Fruit fly (Drosophila melanogaster) whole organism, adult: ENCODE measurements around the gene CG10570.

Source experiments
- CG11617 ChIP-seq: fragments of 200-800 bp; sonication (Bioruptor generic); optimal IDR thresholded peaks from 2 replicates; lab custom pipeline; 2017; ENCODE audit warnings: mild to moderate bottlenecking, missing biosample characterization, missing genetic modification reagents, missing genetic modification characterization
- CG12768 ChIP-seq: fragments of 200-800 bp; sonication (Bioruptor generic); optimal IDR thresholded peaks from 2 replicates; lab custom pipeline; 2017; ENCODE audit warnings: missing biosample characterization, missing genetic modification characterization, mild to moderate bottlenecking, moderate library complexity, missing genetic modification reagents
- CG14711 ChIP-seq: fragments of 200-800 bp; sonication (Bioruptor generic); optimal IDR thresholded peaks from 2 replicates; lab custom pipeline; 2018; ENCODE audit warnings: missing biosample characterization, mild to moderate bottlenecking, missing genetic modification characterization, moderate library complexity
- CG1620 ChIP-seq: fragments of 200-800 bp; sonication (Bioruptor generic); optimal IDR thresholded peaks from 2 replicates; lab custom pipeline; 2016; ENCODE audit warnings: missing biosample characterization, missing genetic modification characterization
- CG33017 ChIP-seq: fragments of 200-800 bp; sonication (Bioruptor generic); optimal IDR thresholded peaks from 2 replicates; lab custom pipeline; 2018; ENCODE audit warnings: missing biosample characterization, mild to moderate bottlenecking, missing genetic modification characterization, moderate library complexity
- CG5204 ChIP-seq: fragments of 200-800 bp; sonication (Bioruptor generic); optimal IDR thresholded peaks from 2 replicates; lab custom pipeline; 2016; ENCODE audit warnings: missing biosample characterization, missing genetic modification characterization
- CG7045 ChIP-seq: fragments of 200-800 bp; sonication (Bioruptor generic); optimal IDR thresholded peaks from 2 replicates; lab custom pipeline; 2017; ENCODE audit warnings: missing biosample characterization, mild to moderate bottlenecking, missing genetic modification characterization
- CG7101 ChIP-seq: fragments of 200-800 bp; sonication (Bioruptor generic); optimal IDR thresholded peaks from 2 replicates; lab custom pipeline; 2018; ENCODE audit warnings: missing biosample characterization, mild to moderate bottlenecking, missing genetic modification characterization, moderate library complexity
- Clk ChIP-seq: fragments of 200-800 bp; sonication (Bioruptor generic); optimal IDR thresholded peaks from 2 replicates; lab custom pipeline; 2017; ENCODE audit warnings: missing biosample characterization, missing genetic modification characterization
- Crg-1 ChIP-seq: fragments of 200-800 bp; sonication (Bioruptor generic); optimal IDR thresholded peaks from 2 replicates; lab custom pipeline; 2016; ENCODE audit warnings: missing biosample characterization, missing genetic modification characterization
- Hr96 ChIP-seq: fragments of 200-800 bp; sonication (Bioruptor generic); optimal IDR thresholded peaks from 2 replicates; lab custom pipeline; 2016; ENCODE audit warnings: missing biosample characterization, missing genetic modification characterization
- Mnt ChIP-seq: fragments of 200-800 bp; sonication (Bioruptor generic); optimal IDR thresholded peaks from 2 replicates; lab custom pipeline; 2016; ENCODE audit warnings: missing biosample characterization, mild to moderate bottlenecking, missing genetic modification characterization
- bab1 ChIP-seq: fragments of 200-800 bp; sonication (Bioruptor generic); optimal IDR thresholded peaks from 3 replicates; lab custom pipeline; 2019; ENCODE audit warnings: missing biosample characterization, mild to moderate bottlenecking, missing genetic modification characterization, moderate library complexity
- cic ChIP-seq: fragments of 200-800 bp; sonication (Bioruptor generic); optimal IDR thresholded peaks from 2 replicates; lab custom pipeline; 2017; ENCODE audit warnings: missing biosample characterization, mild to moderate bottlenecking, missing genetic modification characterization, moderate library complexity
- cnc ChIP-seq, 2 experiments: fragments of >200 bp; optimal IDR thresholded peaks; 2 replicates each; lab custom pipeline; 2017
- kay ChIP-seq: fragments of 200-800 bp; sonication (Bioruptor generic); peaks from one replicate; lab custom pipeline; 2016; ENCODE audit warnings: missing biosample characterization, missing genetic modification characterization, borderline replicate concordance
- ovo ChIP-seq: fragments of 200-800 bp; sonication (Bioruptor generic); optimal IDR thresholded peaks from 2 replicates; lab custom pipeline; 2016; ENCODE audit warnings: missing biosample characterization, missing genetic modification characterization
- pad ChIP-seq: fragments of 200-800 bp; sonication (Bioruptor generic); optimal IDR thresholded peaks from 3 replicates; lab custom pipeline; 2017; ENCODE audit warnings: missing biosample characterization, missing genetic modification characterization, mild to moderate bottlenecking, moderate library complexity, missing genetic modification reagents
- tj ChIP-seq: fragments of 200-800 bp; sonication (Bioruptor generic); optimal IDR thresholded peaks from 3 replicates; lab custom pipeline; 2017; ENCODE audit warnings: missing biosample characterization, mild to moderate bottlenecking, missing genetic modification characterization, moderate library complexity
- toe ChIP-seq: fragments of 200-800 bp; sonication (Bioruptor generic); optimal IDR thresholded peaks from 2 replicates; lab custom pipeline; 2016; ENCODE audit warnings: missing biosample characterization, missing genetic modification characterization

The CG10570 gene

dm6 chr2L:18846843-18847242 lies 35.8 kb upstream of the CG10570 start:
- peak; percentile 13 for TF ChIP-seq kay (GFP tag; lab: Kevin White, UChicago)
- TF ChIP-seq CG1620 (GFP tag; lab: Kevin White, UChicago): no peak

dm6 chr2L:18846175-18846574 lies 35.1 kb upstream of the CG10570 start:
- TF ChIP-seq CG1620 (GFP tag; lab: Kevin White, UChicago) (no peak), ovo (GFP tag; lab: Kevin White, UChicago) (no peak)

dm6 chr2L:18844917-18845509 lies 34.0 kb upstream of the CG10570 start, which contains the start of gene CG17321:
Gene CG17321, plus strand, starts transcription at chr2L:18845184.
- TF ChIP-seq pad (GFP tag; lab: Kevin White, UChicago): no peak
- no peak for TF ChIP-seq CG7101 (tag; lab: Kevin White, UChicago)
- no peak for TF ChIP-seq cnc (optimal IDR thresholded peaks at IDR 0.05; lab: Kevin White, UChicago)
- TF ChIP-seq toe: no peak
- no peak for TF ChIP-seq ovo (GFP tag; lab: Kevin White, UChicago)
- no peak for TF ChIP-seq CG7045 (GFP tag; lab: Kevin White, UChicago)
- no peak for TF ChIP-seq bab1 (GFP tag; lab: Kevin White, UChicago)
- TF ChIP-seq CG11617: no peak
- no peak for TF ChIP-seq kay (GFP tag; lab: Kevin White, UChicago)
- no peak for TF ChIP-seq Crg-1 (GFP tag; lab: Kevin White, UChicago)
- no peak for TF ChIP-seq Hr96 (GFP tag; lab: Kevin White, UChicago)

- no peak for TF ChIP-seq bab1 (GFP tag; lab: Kevin White, UChicago)
- TF ChIP-seq CG11617: no peak
- TF ChIP-seq tj (GFP tag; lab: Kevin White, UChicago): peak; percentile 61
- no peak for TF ChIP-seq CG5204 (GFP tag; lab: Kevin White, UChicago)
- no peak for TF ChIP-seq kay (GFP tag; lab: Kevin White, UChicago)
- no peak for TF ChIP-seq Mnt (GFP tag; lab: Kevin White, UChicago)
- TF ChIP-seq Hr96 (GFP tag; lab: Kevin White, UChicago): no peak
Measured at dm6 chr2L:18844479-18844878, 33.4 kb upstream of the CG10570 start, which contains the start of gene CG33120. Gene CG33120, minus strand, starts transcription at chr2L:18844579.

dm6 chr2L:18843560-18843959 lies 32.5 kb upstream of the CG10570 start:
- TF ChIP-seq Clk (GFP tag; lab: Kevin White, UChicago) (no peak), toe (no peak), CG5204 (GFP tag; lab: Kevin White, UChicago) (no peak), tj (GFP tag; lab: Kevin White, UChicago) (no peak), Crg-1 (GFP tag; lab: Kevin White, UChicago) (no peak), CG7045 (GFP tag; lab: Kevin White, UChicago) (no peak), Hr96 (GFP tag; lab: Kevin White, UChicago) (no peak), bab1 (GFP tag; lab: Kevin White, UChicago) (no peak), cnc (optimal IDR thresholded peaks at IDR 0.05; lab: Kevin White, UChicago) (no peak), CG12768 (no peak), CG33017 (tag; lab: Kevin White, UChicago) (no peak), cic (GFP tag; lab: Kevin White, UChicago) (no peak), Mnt (GFP tag; lab: Kevin White, UChicago) (no peak), ovo (GFP tag; lab: Kevin White, UChicago) (no peak), pad (GFP tag; lab: Kevin White, UChicago) (no peak), CG1620 (GFP tag; lab: Kevin White, UChicago) (no peak), CG7101 (tag; lab: Kevin White, UChicago) (no peak), CG11617 (no peak)

- TF ChIP-seq cnc (optimal IDR thresholded peaks at IDR 0.05; lab: Kevin White, UChicago) (no peak), pad (GFP tag; lab: Kevin White, UChicago) (no peak), bab1 (GFP tag; lab: Kevin White, UChicago) (no peak), Crg-1 (GFP tag; lab: Kevin White, UChicago) (no peak), kay (GFP tag; lab: Kevin White, UChicago) (no peak)
Measured at dm6 chr2L:18841210-18841609, 30.2 kb upstream of the CG10570 start, which contains the start of gene CG31752. Gene CG31752, minus strand, starts transcription at chr2L:18841310.

- TF ChIP-seq CG14711 (tag; lab: Kevin White, UChicago) (peak; percentile 74), CG7045 (GFP tag; lab: Kevin White, UChicago) (peak; percentile 69), CG11617 (peak; percentile 81), Clk (GFP tag; lab: Kevin White, UChicago) (peak; percentile 84), CG12768 (peak; percentile 84), bab1 (GFP tag; lab: Kevin White, UChicago) (peak; percentile 73), Hr96 (GFP tag; lab: Kevin White, UChicago) (peak; percentile 92), tj (GFP tag; lab: Kevin White, UChicago) (peak; percentile 51), Crg-1 (GFP tag; lab: Kevin White, UChicago) (peak; percentile 95), CG7101 (tag; lab: Kevin White, UChicago) (peak; percentile 88), toe (peak; percentile 88), pad (GFP tag; lab: Kevin White, UChicago) (peak; percentile 84), cnc (optimal IDR thresholded peaks at IDR 0.05; lab: Kevin White, UChicago) (no peak), CG1620 (GFP tag; lab: Kevin White, UChicago) (peak; percentile 95), CG33017 (tag; lab: Kevin White, UChicago) (peak; percentile 66), CG5204 (GFP tag; lab: Kevin White, UChicago) (peak; percentile 85), cic (GFP tag; lab: Kevin White, UChicago) (peak; percentile 71), ovo (GFP tag; lab: Kevin White, UChicago) (peak; percentile 79), kay (GFP tag; lab: Kevin White, UChicago) (no peak), Mnt (GFP tag; lab: Kevin White, UChicago) (peak; percentile 92)
Measured at dm6 chr2L:18839143-18839872, 28.3 kb upstream of the CG10570 start, which contains the start of gene CG10600. Gene CG10600, minus strand, starts transcription at chr2L:18839679.
